Worm (Caenorhabditis elegans) whole organism, L4/young adult: ENCODE measurements around the gene eas-1.

Experiments used
- W03F9.2 ChIP-seq: fragments of 150-350 bp; optimal IDR thresholded peaks from 2 replicates; lab custom pipeline; 2014; ENCODE audit warnings: missing biosample characterization, missing genetic modification characterization
- dao-5 ChIP-seq: sonication (generic microtip); optimal IDR thresholded peaks from 2 replicates; lab custom pipeline; 2016; ENCODE audit warnings: missing genotype, missing genetic modification characterization, moderate library complexity, missing compliant biosample characterization
- him-1 ChIP-seq: sonication (generic microtip); optimal IDR thresholded peaks from 2 replicates; lab custom pipeline; 2016; ENCODE audit warnings: missing genotype, missing genetic modification reagents, missing genetic modification characterization, missing compliant biosample characterization

DNA sequence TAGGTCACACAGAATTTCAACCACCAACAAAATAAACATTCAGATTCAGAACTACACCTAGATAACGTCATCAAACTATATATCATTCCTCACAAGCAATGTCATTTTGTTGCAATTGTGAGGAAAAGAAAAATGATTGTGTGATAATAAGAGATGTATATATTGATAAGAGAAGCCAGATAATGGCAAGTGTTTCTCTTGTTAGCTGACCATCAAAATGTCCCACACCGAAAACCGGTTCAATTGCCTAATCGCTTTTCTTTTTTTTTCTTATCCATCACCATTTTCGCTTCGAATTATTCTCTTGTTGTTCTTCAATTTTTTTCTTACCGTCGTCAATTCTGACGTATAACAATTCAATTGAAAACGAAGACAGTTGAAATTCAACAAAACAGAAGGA is 32.2 kb downstream of the eas-1 start:
- TF ChIP-seq him-1 (tag; lab: Kevin White, UChicago), result no peak
- no peak for TF ChIP-seq dao-5 (tag; lab: Kevin White, UChicago)
- TF ChIP-seq W03F9.2 (tag; lab: Kevin White, UChicago), result no peak
